Fruit fly (Drosophila melanogaster) whole organism, embryonic: Measurements from ENCODE around the gene rdhB.

Experiments
- BEAF-32 ChIP-seq: fragments of 200-800 bp; sonication (Bioruptor generic); optimal IDR thresholded peaks from 3 replicates; lab custom pipeline; 2017; ENCODE audit warnings: missing biosample characterization, missing genetic modification characterization, mild to moderate bottlenecking, moderate library complexity, missing genetic modification reagents
- Bgb ChIP-seq: fragments of 200-800 bp; sonication (Bioruptor generic); IDR thresholded peaks from 2 replicates; pipeline ENCODE4 v1.3.6; 2022; ENCODE audit warnings: missing biosample characterization, missing genetic modification characterization; ENCODE audit not compliant: partially characterized antibody
- Blimp-1 ChIP-seq: fragments of 200-800 bp; sonication (Bioruptor generic); optimal IDR thresholded peaks from 3 replicates; lab custom pipeline; 2018; ENCODE audit warnings: missing biosample characterization, missing genetic modification characterization, mild to moderate bottlenecking, moderate library complexity, missing genetic modification reagents
- CG10321 ChIP-seq: fragments of 200-800 bp; sonication (Bioruptor generic); IDR thresholded peaks from 2 replicates; pipeline ENCODE4 v1.3.6; 2022; ENCODE audit warnings: missing biosample characterization, missing genetic modification characterization
- CG10979 ChIP-seq: fragments of 200-800 bp; sonication (Bioruptor generic); optimal IDR thresholded peaks from 2 replicates; lab custom pipeline; 2018; ENCODE audit warnings: missing biosample characterization, mild to moderate bottlenecking, missing genetic modification characterization, moderate library complexity
- CG11093 ChIP-seq: fragments of 200-800 bp; sonication (Bioruptor generic); IDR thresholded peaks from 3 replicates; pipeline ENCODE4 v1.3.6; 2022; ENCODE audit warnings: missing biosample characterization, missing genetic modification characterization
- CG13287 ChIP-seq: fragments of 200-800 bp; sonication (Bioruptor generic); IDR thresholded peaks from 2 replicates; pipeline ENCODE4 v1.3.6; 2022; ENCODE audit warnings: missing biosample characterization, missing genetic modification characterization; ENCODE audit not compliant: partially characterized antibody
- CG13296 ChIP-seq: fragments of 200-800 bp; sonication (Bioruptor generic); optimal IDR thresholded peaks from 3 replicates; lab custom pipeline; 2018; ENCODE audit warnings: missing biosample characterization, mild to moderate bottlenecking, missing genetic modification characterization
- CG14710 ChIP-seq: fragments of 200-800 bp; sonication (Bioruptor generic); optimal IDR thresholded peaks from 3 replicates; lab custom pipeline; 2019; ENCODE audit warnings: missing biosample characterization, mild to moderate bottlenecking, missing genetic modification characterization, moderate library complexity
- CG14860 ChIP-seq: fragments of 200-800 bp; sonication (Bioruptor generic); IDR thresholded peaks from 3 replicates; pipeline ENCODE4 v1.3.6; 2022; ENCODE audit warnings: missing biosample characterization, missing genetic modification characterization; ENCODE audit not compliant: partially characterized antibody
- CG15696 ChIP-seq: fragments of 200-800 bp; sonication (Bioruptor generic); optimal IDR thresholded peaks from 2 replicates; lab custom pipeline; 2019; ENCODE audit warnings: missing biosample characterization, mild to moderate bottlenecking, missing genetic modification characterization, moderate library complexity
- CG17912 ChIP-seq: fragments of 200-800 bp; sonication (Bioruptor generic); optimal IDR thresholded peaks from 2 replicates; lab custom pipeline; 2018; ENCODE audit warnings: missing biosample characterization, mild to moderate bottlenecking, missing genetic modification characterization
- CG1832 ChIP-seq: fragments of 200-800 bp; sonication (Bioruptor generic); optimal IDR thresholded peaks from 2 replicates; lab custom pipeline; 2017; ENCODE audit warnings: missing biosample characterization, mild to moderate bottlenecking, missing genetic modification characterization, inconsistent platforms
- CG2129 ChIP-seq: fragments of 200-800 bp; sonication (Bioruptor generic); IDR thresholded peaks from 2 replicates; pipeline ENCODE4 v1.3.6; 2022; ENCODE audit warnings: missing biosample characterization, missing genetic modification characterization; ENCODE audit not compliant: partially characterized antibody
- CG34376 ChIP-seq: fragments of 200-800 bp; sonication (Bioruptor generic); optimal IDR thresholded peaks from 2 replicates; lab custom pipeline; 2018; ENCODE audit warnings: missing biosample characterization, mild to moderate bottlenecking, missing genetic modification characterization
- CG4360 ChIP-seq: fragments of 200-800 bp; sonication (Bioruptor generic); IDR thresholded peaks from 2 replicates; pipeline ENCODE4 v1.3.6; 2022; ENCODE audit warnings: missing biosample characterization, missing genetic modification characterization
- CG4730 ChIP-seq: fragments of 200-800 bp; sonication (Bioruptor generic); IDR thresholded peaks from 2 replicates; pipeline ENCODE4 v1.3.6; 2022; ENCODE audit warnings: missing biosample characterization, missing genetic modification characterization
- CG7271 ChIP-seq: fragments of 200-800 bp; sonication (Bioruptor generic); optimal IDR thresholded peaks from 2 replicates; lab custom pipeline; 2018; ENCODE audit warnings: missing biosample characterization, mild to moderate bottlenecking, missing genetic modification characterization, moderate library complexity
- Dll ChIP-seq: fragments of 200-800 bp; sonication (Bioruptor generic); IDR thresholded peaks from 4 replicates; pipeline ENCODE4 v1.3.6; 2022; ENCODE audit warnings: missing biosample characterization, missing genetic modification characterization; ENCODE audit not compliant: partially characterized antibody
- Doc3 ChIP-seq: fragments of 200-800 bp; sonication (Bioruptor generic); IDR thresholded peaks from 3 replicates; pipeline ENCODE4 v1.3.6; 2022; ENCODE audit warnings: missing biosample characterization, missing genetic modification characterization; ENCODE audit not compliant: partially characterized antibody
- ERR ChIP-seq: fragments of 200-800 bp; sonication (Bioruptor generic); optimal IDR thresholded peaks from 2 replicates; lab custom pipeline; 2016; ENCODE audit warnings: missing biosample characterization, missing genetic modification characterization
- Med ChIP-seq: fragments of 200-800 bp; sonication (Bioruptor generic); peaks from one replicate; lab custom pipeline; 2016; ENCODE audit warnings: missing biosample characterization, missing genetic modification characterization, mild to moderate bottlenecking, inconsistent platforms, moderate library complexity
- Nf-YC ChIP-seq: fragments of 200-800 bp; optimal IDR thresholded peaks from 3 replicates; lab custom pipeline; 2019; ENCODE audit warnings: missing biosample characterization, mild to moderate bottlenecking, missing genetic modification characterization, moderate library complexity
- Ptx1 ChIP-seq: fragments of 200-800 bp; sonication (Bioruptor generic); IDR thresholded peaks from 2 replicates; pipeline ENCODE4 v1.3.6; 2022; ENCODE audit warnings: missing biosample characterization, missing genetic modification characterization
- Rx ChIP-seq: fragments of 200-800 bp; sonication (Bioruptor generic); IDR thresholded peaks from 2 replicates; pipeline ENCODE4 v1.3.6; 2022; ENCODE audit warnings: missing biosample characterization, missing genetic modification characterization
- abd-A ChIP-seq: fragments of 200-800 bp; sonication (Bioruptor generic); optimal IDR thresholded peaks from 3 replicates; lab custom pipeline; 2019; ENCODE audit warnings: missing biosample characterization, mild to moderate bottlenecking, missing genetic modification characterization, moderate library complexity
- amos ChIP-seq: fragments of 200-800 bp; sonication (Bioruptor generic); IDR thresholded peaks from 2 replicates; pipeline ENCODE4 v1.3.6; 2022; ENCODE audit warnings: missing biosample characterization, missing genetic modification characterization; ENCODE audit not compliant: partially characterized antibody
- cg ChIP-seq: fragments of 200-800 bp; sonication (Bioruptor generic); optimal IDR thresholded peaks from 3 replicates; lab custom pipeline; 2019; ENCODE audit warnings: missing biosample characterization, mild to moderate bottlenecking, missing genetic modification characterization, moderate library complexity
- crp ChIP-seq, 2 experiments: fragments of 200-800 bp; sonication (Bioruptor generic); optimal IDR thresholded peaks; 2 replicates in 1 of 2; 3 replicates in 1 of 2; lab custom pipeline; 2017; ENCODE audit warnings: missing biosample characterization in 2 of 2, missing genetic modification characterization in 2 of 2, mild to moderate bottlenecking in 1 of 2, moderate library complexity in 1 of 2
- cwo ChIP-seq: fragments of 200-800 bp; sonication (Bioruptor generic); optimal IDR thresholded peaks from 3 replicates; lab custom pipeline; 2017; ENCODE audit warnings: missing biosample characterization, missing genetic modification characterization, mild to moderate bottlenecking, moderate library complexity, missing genetic modification reagents
- ewg ChIP-seq: fragments of 200-800 bp; sonication (Bioruptor generic); optimal IDR thresholded peaks from 3 replicates; lab custom pipeline; 2017; ENCODE audit warnings: mild to moderate bottlenecking, missing biosample characterization, missing genetic modification reagents, missing genetic modification characterization
- fd64A ChIP-seq: fragments of 200-800 bp; sonication (Bioruptor generic); optimal IDR thresholded peaks from 3 replicates; lab custom pipeline; 2018; ENCODE audit warnings: missing biosample characterization, mild to moderate bottlenecking, missing genetic modification characterization
- ftz-f1 ChIP-seq: fragments of 200-800 bp; sonication (Bioruptor generic); optimal IDR thresholded peaks from 2 replicates; lab custom pipeline; 2016; ENCODE audit warnings: missing biosample characterization, missing genetic modification characterization
- grn ChIP-seq: fragments of 200-800 bp; sonication (Bioruptor generic); optimal IDR thresholded peaks from 3 replicates; lab custom pipeline; 2017; ENCODE audit warnings: missing biosample characterization, missing genetic modification characterization
- hb ChIP-seq: fragments of 200-800 bp; sonication (Bioruptor generic); IDR thresholded peaks from 3 replicates; pipeline ENCODE4 v1.3.6; 2022; ENCODE audit warnings: missing biosample characterization, missing genetic modification characterization; ENCODE audit not compliant: partially characterized antibody
- her ChIP-seq: fragments of 200-800 bp; sonication (Bioruptor generic); optimal IDR thresholded peaks from 2 replicates; lab custom pipeline; 2016; ENCODE audit warnings: missing biosample characterization, missing genetic modification characterization
- lola ChIP-seq, 3 experiments: fragments of >200 bp in 2 of 3; fragments of 200-800 bp in 1 of 3; sonication (Bioruptor generic) in 1 of 3; optimal IDR thresholded peaks; 2 replicates each; lab custom pipeline; 2017 to 2019; ENCODE audit warnings: missing biosample characterization in 3 of 3, missing genetic modification characterization in 3 of 3, mild to moderate bottlenecking in 1 of 3, moderate library complexity in 1 of 3
- oc ChIP-seq: fragments of 200-800 bp; sonication (Bioruptor generic); optimal IDR thresholded peaks from 2 replicates; lab custom pipeline; 2018; ENCODE audit warnings: missing biosample characterization, mild to moderate bottlenecking, missing genetic modification characterization, moderate library complexity
- pb ChIP-seq: fragments of 200-800 bp; sonication (Bioruptor generic); optimal IDR thresholded peaks from 3 replicates; lab custom pipeline; 2016; ENCODE audit warnings: missing biosample characterization, missing genetic modification characterization
- pzg ChIP-seq: fragments of 200-800 bp; sonication (Bioruptor generic); optimal IDR thresholded peaks from 3 replicates; lab custom pipeline; 2018; ENCODE audit warnings: missing biosample characterization, mild to moderate bottlenecking, missing genetic modification characterization, moderate library complexity
- sd ChIP-seq: fragments of 200-800 bp; sonication (Bioruptor generic); optimal IDR thresholded peaks from 3 replicates; lab custom pipeline; 2018; ENCODE audit warnings: missing biosample characterization, mild to moderate bottlenecking, missing genetic modification characterization, moderate library complexity
- slbo ChIP-seq: fragments of 200-800 bp; sonication (Bioruptor generic); IDR thresholded peaks from 2 replicates; pipeline ENCODE4 v1.3.6; 2022; ENCODE audit warnings: missing biosample characterization, missing genetic modification characterization
- tna ChIP-seq: fragments of 200-800 bp; sonication (Bioruptor generic); IDR thresholded peaks from 2 replicates; pipeline ENCODE4 v1.3.6; 2022; ENCODE audit warnings: missing biosample characterization, missing genetic modification characterization; ENCODE audit not compliant: partially characterized antibody
- ttk ChIP-seq: fragments of 200-800 bp; sonication (Bioruptor generic); IDR thresholded peaks from 2 replicates; pipeline ENCODE4 v2.1.2; 2022; ENCODE audit warnings: missing biosample characterization, missing genetic modification characterization
- unc-4 ChIP-seq: fragments of 200-800 bp; sonication (Bioruptor generic); IDR thresholded peaks from 2 replicates; pipeline ENCODE4 v1.3.6; 2022; ENCODE audit warnings: missing biosample characterization, missing genetic modification characterization; ENCODE audit not compliant: partially characterized antibody
- vnd ChIP-seq: fragments of 200-800 bp; sonication (Bioruptor generic); IDR thresholded peaks from 3 replicates; pipeline ENCODE4 v1.3.6; 2022; ENCODE audit warnings: missing biosample characterization, missing genetic modification characterization; ENCODE audit not compliant: partially characterized antibody

Gene rdhB

dm6 chr3R:22368077-22368776, 16.7 kb downstream of the rdhB start:
- TF ChIP-seq pb (GFP tag; lab: Kevin White, UChicago) (no peak), cwo (GFP tag; lab: Kevin White, UChicago) (peak; percentile 74), vnd (peak; percentile 60), CG14860 (GFP tag; lab: Robert Waterston, UW) (0 out of 3 replicates have a peak, but pooled peaks have one; percentile 29), CG7271 (no peak), CG4730 (GFP tag; lab: Robert Waterston, UW) (0 out of 2 replicates have a peak, but pooled peaks have one; percentile 15), Bgb (GFP tag; lab: Robert Waterston, UW) (peak; percentile 66), cg (GFP tag; lab: Kevin White, UChicago) (peak; percentile 11), CG10321 (GFP tag; lab: Robert Waterston, UW) (peak; percentile 93), CG1832 (peak; percentile 74), Med (GFP tag; lab: Kevin White, UChicago) (peak; percentile 65), Nf-YC (tag; lab: Kevin White, UChicago) (peak; percentile 9), CG17912 (peak; percentile 6), Blimp-1 (GFP tag; lab: Kevin White, UChicago) (peak; percentile 96), Rx (GFP tag; lab: Robert Waterston, UW) (no peak), amos (GFP tag; lab: Robert Waterston, UW) (peak; percentile 38; the same call in 1 of the 2 replicates), unc-4 (GFP tag; lab: Robert Waterston, UW) (peak; percentile 62), CG4360 (0 out of 2 replicates have a peak, but pooled peaks have one; percentile 9), ftz-f1 (GFP tag; lab: Kevin White, UChicago) (peak; percentile 99), fd64A (GFP tag; lab: Kevin White, UChicago) (no peak), grn (GFP tag; lab: Kevin White, UChicago) (peak; percentile 42), abd-A (tag; lab: Kevin White, UChicago) (peak; percentile 38), CG13296 (GFP tag; lab: Kevin White, UChicago) (no peak), sd (peak; percentile 83), CG15696 (tag; lab: Kevin White, UChicago) (no peak), CG11093 (GFP tag; lab: Robert Waterston, UW) (no peak), Dll (GFP tag; lab: Robert Waterston, UW) (peak; percentile 75), ERR (GFP tag; lab: Kevin White, UChicago) (peak; percentile 93), BEAF-32 (GFP tag; lab: Kevin White, UChicago) (peak; percentile 25), CG14710 (peak; percentile 25), CG13287 (peak; percentile 69), CG2129 (GFP tag; lab: Robert Waterston, UW) (no peak), slbo (no peak), tna (GFP tag; lab: Robert Waterston, UW) (peak; percentile 65; the same call in 1 of the 2 replicates), CG10979 (tag; lab: Kevin White, UChicago) (no peak), ewg (GFP tag; lab: Kevin White, UChicago) (peak; percentile 92), hb (GFP tag; lab: Robert Waterston, UW) (peak; percentile 66; the same call in 1 of the 3 replicates), her (peak; percentile 17), Doc3 (peak; percentile 40; the same call in 1 of the 3 replicates), crp (GFP tag; optimal IDR thresholded peaks at IDR 0.05; lab: Kevin White, UChicago) (peak in 1 of 2 experiments; percentile 73), pzg (peak; percentile 1), lola (GFP tag; optimal IDR thresholded peaks at IDR 0.05; lab: Kevin White, UChicago) (peak in 1 of 3 experiments; percentile 27), oc (tag; lab: Kevin White, UChicago) (peak; percentile 72), Ptx1 (GFP tag; lab: Robert Waterston, UW) (peak; percentile 5; the same call in 1 of the 2 replicates), ttk (GFP tag; lab: Robert Waterston, UW) (no peak), CG34376 (GFP tag; lab: Kevin White, UChicago) (peak; percentile 54)
